Fruit fly (Drosophila melanogaster): ENCODE measurements around the gene pip.

- TF ChIP-seq psq (optimal IDR thresholded peaks at IDR 0.05) = no peak
- TF ChIP-seq EcR (GFP tag; optimal IDR thresholded peaks at IDR 0.05) = no peak
- no peak for TF ChIP-seq Dll (optimal IDR thresholded peaks at IDR 0.05)
Observed at dm6 chr3L:19326029-19326428, 11.4 kb downstream of the pip start.
